Worm (Caenorhabditis elegans) whole organism, L3 larva: ENCODE measurements around the gene ril-2.
A peak's percentile ranks its signal among the peaks of the same experiment; 100 is the strongest.

Experiments
- ZK546.5 ChIP-seq: sonication (generic microtip); optimal IDR thresholded peaks from 2 replicates; lab custom pipeline; 2017; ENCODE audit warnings: missing biosample characterization, missing genetic modification characterization
- aly-2 ChIP-seq: fragments of 150-350 bp; optimal IDR thresholded peaks from 2 replicates; lab custom pipeline; 2014; ENCODE audit warnings: missing biosample characterization, missing genetic modification characterization
- ama-1 ChIP-seq: fragments of 150-350 bp; optimal IDR thresholded peaks from 2 replicates; lab custom pipeline; 2018
- ceh-16 ChIP-seq: sonication (generic microtip); optimal IDR thresholded peaks from 2 replicates; lab custom pipeline; 2017; ENCODE audit warnings: missing biosample characterization, missing genetic modification characterization
- ceh-28 ChIP-seq: fragments of 150-350 bp; optimal IDR thresholded peaks from 2 replicates; lab custom pipeline; 2014; ENCODE audit warnings: missing biosample characterization, missing genetic modification reagents, missing genetic modification characterization
- ceh-82 ChIP-seq: fragments of 150-350 bp; optimal IDR thresholded peaks from 2 replicates; lab custom pipeline; 2014; ENCODE audit warnings: missing biosample characterization, missing genetic modification characterization
- daf-12 ChIP-seq: fragments of 150-350 bp; optimal IDR thresholded peaks from 2 replicates; lab custom pipeline; 2014; ENCODE audit warnings: missing biosample characterization, missing genetic modification reagents, missing genetic modification characterization
- egl-27 ChIP-seq: sonication (generic microtip); optimal IDR thresholded peaks from 4 replicates; lab custom pipeline; 2017; ENCODE audit warnings: missing biosample characterization, missing genetic modification reagents, missing genetic modification characterization
- egl-5 ChIP-seq: fragments of 150-350 bp; optimal IDR thresholded peaks from 2 replicates; lab custom pipeline; 2017; ENCODE audit warnings: missing biosample characterization, missing genetic modification reagents, missing genetic modification characterization, inconsistent platforms
- elt-1 ChIP-seq: fragments of 150-350 bp; optimal IDR thresholded peaks from 2 replicates; lab custom pipeline; 2014; ENCODE audit warnings: missing biosample characterization, missing genetic modification characterization
- elt-2 ChIP-seq: sonication (generic microtip); optimal IDR thresholded peaks from 2 replicates; lab custom pipeline; 2016; ENCODE audit warnings: missing genetic modification reagents, mild to moderate bottlenecking, missing genetic modification characterization, missing compliant biosample characterization
- elt-3 ChIP-seq, 3 experiments: fragments of 150-350 bp in 1 of 3; sonication (generic microtip) in 2 of 3; optimal IDR thresholded peaks; 2 replicates in 2 of 3; 4 replicates in 1 of 3; lab custom pipeline; 2014 to 2017; ENCODE audit warnings: missing biosample characterization in 3 of 3, missing genetic modification characterization in 3 of 3
- eor-1 ChIP-seq, 2 experiments: fragments of 150-350 bp; optimal IDR thresholded peaks; 2 replicates each; lab custom pipeline; 2014 to 2018; ENCODE audit warnings: missing biosample characterization in 2 of 2, missing genetic modification characterization in 2 of 2
- fkh-10 ChIP-seq: sonication (generic microtip); optimal IDR thresholded peaks from 2 replicates; lab custom pipeline; 2017; ENCODE audit warnings: missing biosample characterization, missing genetic modification reagents, missing genetic modification characterization
- fkh-2 ChIP-seq: fragments of 150-350 bp; optimal IDR thresholded peaks from 2 replicates; lab custom pipeline; 2014; ENCODE audit warnings: missing biosample characterization, missing genetic modification reagents, missing genetic modification characterization
- hmg-11 ChIP-seq: sonication (generic microtip); optimal IDR thresholded peaks from 2 replicates; lab custom pipeline; 2016; ENCODE audit warnings: missing genetic modification characterization, missing compliant biosample characterization
- lin-15B ChIP-seq: fragments of 150-350 bp; optimal IDR thresholded peaks from 2 replicates; lab custom pipeline; 2014; ENCODE audit warnings: missing biosample characterization, missing genetic modification characterization
- lsy-12 ChIP-seq: sonication (generic microtip); optimal IDR thresholded peaks from 2 replicates; lab custom pipeline; 2016; ENCODE audit warnings: mild to moderate bottlenecking, missing genetic modification characterization, missing compliant biosample characterization
- mdl-1 ChIP-seq: fragments of 150-350 bp; optimal IDR thresholded peaks from 2 replicates; lab custom pipeline; 2014; ENCODE audit warnings: missing biosample characterization, missing genetic modification characterization
- mml-1 ChIP-seq: fragments of 150-350 bp; sonication (generic microtip); optimal IDR thresholded peaks from 3 replicates; lab custom pipeline; 2014; ENCODE audit warnings: missing biosample characterization, missing genetic modification characterization
- nhr-11 ChIP-seq: fragments of 150-350 bp; optimal IDR thresholded peaks from 2 replicates; lab custom pipeline; 2014; ENCODE audit warnings: missing biosample characterization, missing genetic modification characterization
- nhr-12 ChIP-seq: fragments of 150-350 bp; optimal IDR thresholded peaks from 2 replicates; lab custom pipeline; 2014; ENCODE audit warnings: missing biosample characterization, missing genetic modification characterization
- nhr-23 ChIP-seq: fragments of 150-350 bp; optimal IDR thresholded peaks from 2 replicates; lab custom pipeline; 2014; ENCODE audit warnings: missing biosample characterization, missing genetic modification reagents, missing genetic modification characterization
- nhr-237 ChIP-seq: fragments of 150-350 bp; optimal IDR thresholded peaks from 2 replicates; lab custom pipeline; 2014; ENCODE audit warnings: missing biosample characterization, missing genetic modification characterization
- nhr-25 ChIP-seq: sonication (generic microtip); optimal IDR thresholded peaks from 2 replicates; lab custom pipeline; 2017; ENCODE audit warnings: missing biosample characterization, missing genetic modification characterization
- nhr-28 ChIP-seq: fragments of 150-350 bp; optimal IDR thresholded peaks from 2 replicates; lab custom pipeline; 2014; ENCODE audit warnings: missing biosample characterization, missing genetic modification characterization
- nhr-76 ChIP-seq: fragments of 150-350 bp; sonication (generic microtip); optimal IDR thresholded peaks from 5 replicates; lab custom pipeline; 2014; ENCODE audit warnings: missing biosample characterization, missing genetic modification characterization
- nhr-77 ChIP-seq: fragments of 150-350 bp; optimal IDR thresholded peaks from 2 replicates; lab custom pipeline; 2014; ENCODE audit warnings: missing biosample characterization, missing genetic modification characterization
- pha-4 ChIP-seq: fragments of 150-350 bp; optimal IDR thresholded peaks from 2 replicates; lab custom pipeline; 2014; ENCODE audit warnings: missing biosample characterization, missing genetic modification reagents, missing genetic modification characterization
- pqm-1 ChIP-seq: fragments of 150-350 bp; optimal IDR thresholded peaks from 2 replicates; lab custom pipeline; 2017; ENCODE audit warnings: missing biosample characterization, missing genetic modification characterization, inconsistent platforms
- sea-2 ChIP-seq: fragments of 150-350 bp; sonication (generic microtip); optimal IDR thresholded peaks from 4 replicates; lab custom pipeline; 2014; ENCODE audit warnings: missing biosample characterization, missing genetic modification reagents, missing genetic modification characterization
- tbx-2 ChIP-seq: sonication (generic microtip); optimal IDR thresholded peaks from 2 replicates; lab custom pipeline; 2016; ENCODE audit warnings: mild to moderate bottlenecking, missing genetic modification characterization, missing compliant biosample characterization
- unc-39 ChIP-seq: sonication (generic microtip); optimal IDR thresholded peaks from 4 replicates; lab custom pipeline; 2017; ENCODE audit warnings: missing biosample characterization, missing genetic modification characterization
- unc-62 ChIP-seq: fragments of 150-350 bp; sonication (generic microtip); optimal IDR thresholded peaks from 4 replicates; lab custom pipeline; 2014; ENCODE audit warnings: missing biosample characterization, missing genetic modification reagents, missing genetic modification characterization
- ztf-11 ChIP-seq: fragments of 150-350 bp; optimal IDR thresholded peaks from 2 replicates; lab custom pipeline; 2014; ENCODE audit warnings: missing biosample characterization, missing genetic modification characterization
- ztf-4 ChIP-seq: fragments of 150-350 bp; optimal IDR thresholded peaks from 2 replicates; lab custom pipeline; 2014; ENCODE audit warnings: missing biosample characterization, missing genetic modification characterization

ril-2 gene

ce11 chrV:12588030-12588429 is 10.9 kb downstream of the ril-2 start, which contains the start of gene C14C10.1:
Gene C14C10.1 (plus strand): TSS chrV:12588330.
- TF ChIP-seq lin-15B (no peak), eor-1 (tag; optimal IDR thresholded peaks at IDR 0.05; lab: Kevin White, UChicago) (no peak), nhr-25 (tag; lab: Kevin White, UChicago) (no peak), nhr-11 (tag; lab: Kevin White, UChicago) (no peak), nhr-76 (tag; lab: Kevin White, UChicago) (no peak), nhr-12 (tag; lab: Kevin White, UChicago) (no peak), ceh-28 (tag; lab: Kevin White, UChicago) (no peak), unc-39 (no peak), pha-4 (tag; lab: Kevin White, UChicago) (no peak), nhr-237 (tag; lab: Kevin White, UChicago) (no peak), aly-2 (no peak), ZK546.5 (no peak), nhr-28 (tag; lab: Kevin White, UChicago) (no peak), unc-62 (GFP tag; lab: Kevin White, UChicago) (no peak), elt-1 (tag; lab: Kevin White, UChicago) (no peak), elt-2 (tag; lab: Kevin White, UChicago) (no peak), egl-5 (no peak), pqm-1 (no peak)
- TF ChIP-seq, all 47 proteins: peak for 0

DNA sequence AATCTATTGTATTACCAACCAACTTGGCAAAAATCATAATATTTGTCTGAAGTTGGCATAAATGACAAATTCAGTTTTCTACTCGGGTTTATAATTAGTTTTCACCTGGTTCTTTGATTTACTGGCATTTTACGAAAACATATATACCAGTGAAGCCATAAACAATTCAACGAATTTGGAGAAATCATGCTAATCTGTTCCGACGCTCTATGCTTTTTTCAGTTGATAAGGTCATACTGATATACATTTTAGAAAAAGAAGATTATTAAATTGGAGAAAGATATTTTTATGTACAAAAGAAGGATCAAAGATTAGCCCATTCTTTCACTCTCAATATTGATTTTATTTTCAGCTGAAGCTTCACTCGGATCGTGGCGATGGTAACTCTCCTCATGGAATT is 12.2 kb downstream of the ril-2 start:
- no peak for TF ChIP-seq daf-12 (tag; lab: Kevin White, UChicago)
- TF ChIP-seq ceh-16 (tag; lab: Kevin White, UChicago): no peak
- no peak for TF ChIP-seq nhr-25 (tag; lab: Kevin White, UChicago)
- TF ChIP-seq pqm-1: no peak
- TF ChIP-seq ama-1: no peak
- TF ChIP-seq ZK546.5: no peak
- TF ChIP-seq tbx-2 (tag; lab: Kevin White, UChicago): no peak
- no peak for TF ChIP-seq nhr-12 (tag; lab: Kevin White, UChicago)
- TF ChIP-seq nhr-11 (tag; lab: Kevin White, UChicago): no peak
- TF ChIP-seq lsy-12 (tag; lab: Kevin White, UChicago): no peak
- TF ChIP-seq lin-15B: no peak
- no peak for TF ChIP-seq egl-5
- no peak for TF ChIP-seq nhr-76 (tag; lab: Kevin White, UChicago)

- TF ChIP-seq nhr-12 (tag; lab: Kevin White, UChicago) (no peak), nhr-23 (no peak), ama-1 (no peak), pqm-1 (no peak), egl-27 (tag; lab: Kevin White, UChicago) (no peak), elt-1 (tag; lab: Kevin White, UChicago) (no peak), sea-2 (no peak), fkh-2 (tag; lab: Kevin White, UChicago) (no peak), lin-15B (no peak), mml-1 (tag; lab: Kevin White, UChicago) (no peak)
These were observed 14.2 kb downstream of the ril-2 start for ce11 chrV:12584771-12585170.

DNA sequence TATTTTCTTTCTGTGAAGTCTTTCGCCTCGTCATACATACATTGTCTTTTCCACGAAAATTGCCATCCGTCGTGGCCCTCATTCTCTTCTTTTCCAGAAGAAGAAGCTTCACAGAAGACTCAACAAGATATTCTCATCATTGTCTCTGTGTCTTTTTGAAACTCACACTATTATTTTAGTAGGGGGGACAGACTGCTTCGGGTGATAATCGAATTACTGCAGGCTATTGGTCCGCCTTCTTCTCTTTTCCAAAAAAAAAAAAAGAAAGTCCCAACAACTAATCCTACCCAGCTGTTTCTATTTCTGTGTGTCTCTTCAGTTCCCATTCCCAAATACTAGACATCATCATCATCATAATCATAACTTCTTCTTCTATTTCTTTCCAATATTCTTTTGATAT is 15.5 kb downstream of the ril-2 start:
- TF ChIP-seq elt-1 (tag; lab: Kevin White, UChicago) (no peak), egl-5 (peak; percentile 23)

- no peak for TF ChIP-seq ceh-28 (tag; lab: Kevin White, UChicago)
- no peak for TF ChIP-seq pqm-1
- TF ChIP-seq, all 47 proteins: peak for 0
These were observed 19.7 kb downstream of the ril-2 start, which contains the start of gene E02A10.3 for ce11 chrV:12579299-12579698. Gene E02A10.3 (plus strand): TSS chrV:12579599.

- TF ChIP-seq elt-3 (tag; optimal IDR thresholded peaks at IDR 0.05; lab: Kevin White, UChicago): no peak
- TF ChIP-seq fkh-10 (GFP tag; lab: Kevin White, UChicago): no peak
- TF ChIP-seq ztf-11 (tag; lab: Kevin White, UChicago): no peak
- TF ChIP-seq ceh-82: no peak
- TF ChIP-seq ceh-16 (tag; lab: Kevin White, UChicago): no peak
- TF ChIP-seq nhr-77: no peak
- TF ChIP-seq egl-27 (tag; lab: Kevin White, UChicago): no peak
- TF ChIP-seq nhr-237 (tag; lab: Kevin White, UChicago): no peak
- TF ChIP-seq hmg-11 (tag; lab: Kevin White, UChicago): no peak
- TF ChIP-seq mdl-1 (tag; lab: Kevin White, UChicago): no peak
- no peak for TF ChIP-seq nhr-25 (tag; lab: Kevin White, UChicago)
- TF ChIP-seq ztf-4 (tag; lab: Kevin White, UChicago): no peak
- TF ChIP-seq, all 47 proteins: peak for 0
These were observed 22.4 kb downstream of the ril-2 start, which contains the start of gene grl-23 for ce11 chrV:12576495-12576947. Gene grl-23 (minus strand): TSS chrV:12576897.
